Fruit fly (Drosophila melanogaster): ENCODE data around the gene CG15478.

CG15478 gene

dm6 chrX:7708942-7709707, 8.6 kb downstream of the CG15478 start, which contains the start of gene CHES-1-like (continued):
- peak; percentile 82 for TF ChIP-seq jing (GFP tag; optimal IDR thresholded peaks at IDR 0.05)
- peak; percentile 76 for TF ChIP-seq Jarid2 (GFP tag; optimal IDR thresholded peaks at IDR 0.05)
- peak; percentile 64 for TF ChIP-seq CG10565 (GFP tag; optimal IDR thresholded peaks at IDR 0.05)
- peak; percentile 79 for TF ChIP-seq Ada2b (GFP tag; IDR thresholded peaks at IDR 0.05)
- peak; percentile 89 for TF ChIP-seq CG12236 (GFP tag; optimal IDR thresholded peaks at IDR 0.05)
- TF ChIP-seq usp (GFP tag; optimal IDR thresholded peaks at IDR 0.05), result no peak
- TF ChIP-seq CG14667 (GFP tag; IDR thresholded peaks at IDR 0.05), result peak; percentile 69
- no peak for TF ChIP-seq C15 (GFP tag; IDR thresholded peaks at IDR 0.05)
- peak; percentile 70 for TF ChIP-seq CG4854 (GFP tag; optimal IDR thresholded peaks at IDR 0.05)
- TF ChIP-seq YL-1 (GFP tag; optimal IDR thresholded peaks at IDR 0.05), result peak; percentile 59
- peak; percentile 97 for TF ChIP-seq nmo (GFP tag; optimal IDR thresholded peaks at IDR 0.05)
- no peak for TF ChIP-seq Opbp (GFP tag; IDR thresholded peaks at IDR 0.05; ENCODE audit: partially characterized antibody)
- peak; percentile 84 for TF ChIP-seq CG4282 (GFP tag; optimal IDR thresholded peaks at IDR 0.05)
- peak; percentile 3 for TF ChIP-seq CG9797 (GFP tag; optimal IDR thresholded peaks at IDR 0.05)
- peak; percentile 91 for TF ChIP-seq CG10979 (tag; optimal IDR thresholded peaks at IDR 0.05)
- TF ChIP-seq peb (GFP tag; IDR thresholded peaks at IDR 0.05), result peak; percentile 81; the same call in 1 of the 2 replicates
- peak; percentile 74 for TF ChIP-seq Aef1 (GFP tag; IDR thresholded peaks at IDR 0.05)
- peak; percentile 72; the same call in 2 of the 3 replicates for TF ChIP-seq ase (GFP tag; IDR thresholded peaks at IDR 0.05)
- peak; percentile 85 for TF ChIP-seq caup (GFP tag; optimal IDR thresholded peaks at IDR 0.05; ENCODE audit: severe bottlenecking)
- peak; percentile 88 for TF ChIP-seq CG13775 (GFP tag; optimal IDR thresholded peaks at IDR 0.05)
- TF ChIP-seq ranshi (GFP tag; IDR thresholded peaks at IDR 0.05), result peak; percentile 48; the same call in 1 of the 2 replicates
- TF ChIP-seq Fer3 (tag; optimal IDR thresholded peaks at IDR 0.05), result peak; percentile 70
- peak; percentile 71 for TF ChIP-seq E2f1 (GFP tag; IDR thresholded peaks at IDR 0.05)
- peak; percentile 96 for TF ChIP-seq CG18262 (tag; optimal IDR thresholded peaks at IDR 0.05)
- TF ChIP-seq CG4707 (GFP tag; optimal IDR thresholded peaks at IDR 0.05), result peak; percentile 83
- TF ChIP-seq CG17802 (tag; optimal IDR thresholded peaks at IDR 0.05), result peak; percentile 45
- TF ChIP-seq CG6813 (GFP tag; optimal IDR thresholded peaks at IDR 0.05), result peak; percentile 87
- peak; percentile 94 for TF ChIP-seq CG8924 (tag; optimal IDR thresholded peaks at IDR 0.05)
- TF ChIP-seq h (optimal IDR thresholded peaks at IDR 0.05), result no peak
- no peak for TF ChIP-seq br (optimal IDR thresholded peaks at IDR 0.05)
- peak; percentile 87 for TF ChIP-seq tin (GFP tag; optimal IDR thresholded peaks at IDR 0.05)
- peak; percentile 93 for TF ChIP-seq CG16863 (GFP tag; optimal IDR thresholded peaks at IDR 0.05)
- TF ChIP-seq CkIIα-i1 (GFP tag; IDR thresholded peaks at IDR 0.05), result peak; percentile 32; the same call in 1 of the 2 replicates
- no peak for TF ChIP-seq MTF-1 (GFP tag; optimal IDR thresholded peaks at IDR 0.05; ENCODE audit: borderline replicate concordance)
- no peak for TF ChIP-seq abd-A (tag; optimal IDR thresholded peaks at IDR 0.05)
- 0 out of 3 replicates have a peak, but pooled peaks have one; percentile 36 for TF ChIP-seq vnd (GFP tag; IDR thresholded peaks at IDR 0.05; ENCODE audit: partially characterized antibody)
- peak; percentile 45; the same call in 1 of the 2 replicates for TF ChIP-seq Poxn (GFP tag; IDR thresholded peaks at IDR 0.05)
- TF ChIP-seq CG17568 (GFP tag; optimal IDR thresholded peaks at IDR 0.05), result peak; percentile 75
- peak; percentile 50 for TF ChIP-seq CG3065 (GFP tag; optimal IDR thresholded peaks at IDR 0.05)
- TF ChIP-seq CG10209 (GFP tag; optimal IDR thresholded peaks at IDR 0.05), result peak; percentile 93
- TF ChIP-seq HLH54F (GFP tag; optimal IDR thresholded peaks at IDR 0.05), result peak; percentile 89
- peak; percentile 50 for TF ChIP-seq Rx (GFP tag; IDR thresholded peaks at IDR 0.05)
- peak; percentile 77 for TF ChIP-seq CG1792 (GFP tag; optimal IDR thresholded peaks at IDR 0.05)
- peak; percentile 53 for TF ChIP-seq MBD-R2 (GFP tag; IDR thresholded peaks at IDR 0.05)
- 0 out of 2 replicates have a peak, but pooled peaks have one; percentile 30 for TF ChIP-seq CG17612 (GFP tag; IDR thresholded peaks at IDR 0.05)
- peak; percentile 65; the same call in 1 of the 3 replicates for TF ChIP-seq gce (GFP tag; IDR thresholded peaks at IDR 0.05)
- TF ChIP-seq CG12744 (GFP tag; optimal IDR thresholded peaks at IDR 0.05), result peak; percentile 80
- TF ChIP-seq Blimp-1 (GFP tag; optimal IDR thresholded peaks at IDR 0.05), result peak; percentile 87
- peak; percentile 78 for TF ChIP-seq Bdp1 (GFP tag; optimal IDR thresholded peaks at IDR 0.05)

Data from whole organism, embryonic.